Fruit fly (Drosophila melanogaster): Measurements from ENCODE around the gene Akh.

Gene Akh

dm6 chr3L:4141167-4141566 lies at the start of gene Akh:
Gene Akh (plus strand): TSS chr3L:4141467.
- TF ChIP-seq Hr38 (GFP tag; optimal IDR thresholded peaks at IDR 0.05) (no peak), CG6808 (GFP tag; optimal IDR thresholded peaks at IDR 0.05) (no peak), svp (GFP tag) (peak; percentile 20)

dm6 chr3L:4092705-4093257 lies 48.5 kb upstream of the Akh start, which contains the start of gene CG14990:
Gene CG14990 (plus strand): TSS chr3L:4093207.
- TF ChIP-seq CG11294 (GFP tag; IDR thresholded peaks at IDR 0.05): no peak
- no peak for TF ChIP-seq CG32006 (GFP tag; optimal IDR thresholded peaks at IDR 0.05)
- TF ChIP-seq Blimp-1 (GFP tag; optimal IDR thresholded peaks at IDR 0.05): no peak
- TF ChIP-seq Met (GFP tag; optimal IDR thresholded peaks at IDR 0.05): no peak
- no peak for TF ChIP-seq CG6854 (GFP tag; optimal IDR thresholded peaks at IDR 0.05)
- no peak for TF ChIP-seq CG8319 (GFP tag; optimal IDR thresholded peaks at IDR 0.05)
- TF ChIP-seq Ets96B (tag; optimal IDR thresholded peaks at IDR 0.05): no peak
- no peak for TF ChIP-seq CG31627 (GFP tag; optimal IDR thresholded peaks at IDR 0.05)
- no peak for TF ChIP-seq lz (GFP tag; optimal IDR thresholded peaks at IDR 0.05)
- TF ChIP-seq Hr4 (GFP tag; optimal IDR thresholded peaks at IDR 0.05): no peak
- no peak for TF ChIP-seq fd85E (GFP tag; optimal IDR thresholded peaks at IDR 0.05)
- no peak for TF ChIP-seq dac (GFP tag; optimal IDR thresholded peaks at IDR 0.05)
- TF ChIP-seq topi (GFP tag; optimal IDR thresholded peaks at IDR 0.05): no peak

- TF ChIP-seq CG15336 (GFP tag; IDR thresholded peaks at IDR 0.05) (no peak), ss (GFP tag; optimal IDR thresholded peaks at IDR 0.05) (peak in 1 of 2 experiments; percentile 96)
Measured at dm6 chr3L:4096546-4096945, 44.7 kb upstream of the Akh start.

dm6 chr3L:4099194-4099593 lies 42.1 kb upstream of the Akh start:
- TF ChIP-seq svp (GFP tag) (peak; percentile 4), fkh (GFP tag; optimal IDR thresholded peaks at IDR 0.05) (peak; percentile 36), vri (GFP tag; optimal IDR thresholded peaks at IDR 0.05) (no peak)

dm6 chr3L:4102496-4103257 lies 38.6 kb upstream of the Akh start, which contains the start of gene CG14995:
Gene CG14995 (minus strand): TSS chr3L:4103256.
- TF ChIP-seq CG4318 (GFP tag; optimal IDR thresholded peaks at IDR 0.05): no peak
- peak; percentile 1 for TF ChIP-seq topi (GFP tag; optimal IDR thresholded peaks at IDR 0.05)
- no peak for TF ChIP-seq Hr39 (GFP tag; optimal IDR thresholded peaks at IDR 0.05)
- peak; percentile 58; the same call in 1 of the 2 replicates for TF ChIP-seq CG15336 (GFP tag; IDR thresholded peaks at IDR 0.05)
- no peak for TF ChIP-seq CG10669 (GFP tag; optimal IDR thresholded peaks at IDR 0.05)
- TF ChIP-seq CG8319 (GFP tag; optimal IDR thresholded peaks at IDR 0.05): no peak
- TF ChIP-seq esn (GFP tag; optimal IDR thresholded peaks at IDR 0.05): peak; percentile 8
- TF ChIP-seq CG10631 (GFP tag; optimal IDR thresholded peaks at IDR 0.05): no peak
- no peak for TF ChIP-seq Smox (GFP tag; optimal IDR thresholded peaks at IDR 0.05)
- TF ChIP-seq CG11762 (GFP tag; optimal IDR thresholded peaks at IDR 0.05; ENCODE audit: insufficient read depth): no peak
- peak; percentile 14 for TF ChIP-seq CG6808 (GFP tag; optimal IDR thresholded peaks at IDR 0.05)
- TF ChIP-seq CG16779 (tag; optimal IDR thresholded peaks at IDR 0.05): peak; percentile 57
- TF ChIP-seq CG8632 (GFP tag; optimal IDR thresholded peaks at IDR 0.05): no peak
- no peak for TF ChIP-seq CG1621 (tag; optimal IDR thresholded peaks at IDR 0.05)
- TF ChIP-seq salr (GFP tag; optimal IDR thresholded peaks at IDR 0.05): no peak
- no peak for TF ChIP-seq OdsH (GFP tag; optimal IDR thresholded peaks at IDR 0.05)
- no peak for TF ChIP-seq cyc (GFP tag; optimal IDR thresholded peaks at IDR 0.05)
- peak; percentile 33; the same call in 2 of the 3 replicates for TF ChIP-seq CG8119 (GFP tag; IDR thresholded peaks at IDR 0.05)
- no peak for TF ChIP-seq Sox15 (GFP tag; optimal IDR thresholded peaks at IDR 0.05)
- no peak for TF ChIP-seq CG34406 (GFP tag; optimal IDR thresholded peaks at IDR 0.05)
- TF ChIP-seq Ets96B (tag; optimal IDR thresholded peaks at IDR 0.05): peak; percentile 2
- peak; percentile 67 for TF ChIP-seq dsx (GFP tag; optimal IDR thresholded peaks at IDR 0.05; ENCODE audit: poor library complexity, severe bottlenecking)
- TF ChIP-seq fd85E (GFP tag; optimal IDR thresholded peaks at IDR 0.05): peak; percentile 19
- TF ChIP-seq lz (GFP tag; optimal IDR thresholded peaks at IDR 0.05): no peak
- TF ChIP-seq CG6792 (GFP tag; optimal IDR thresholded peaks at IDR 0.05): no peak
- TF ChIP-seq Hr4 (GFP tag; optimal IDR thresholded peaks at IDR 0.05): no peak
- TF ChIP-seq Ets21C (GFP tag; optimal IDR thresholded peaks at IDR 0.05): no peak
- TF ChIP-seq Sox14 (GFP tag; optimal IDR thresholded peaks at IDR 0.05): peak; percentile 33
- TF ChIP-seq CG11902 (GFP tag; optimal IDR thresholded peaks at IDR 0.05): no peak
